Worm (Caenorhabditis elegans): ENCODE results near the gene F02A9.7.

DNA sequence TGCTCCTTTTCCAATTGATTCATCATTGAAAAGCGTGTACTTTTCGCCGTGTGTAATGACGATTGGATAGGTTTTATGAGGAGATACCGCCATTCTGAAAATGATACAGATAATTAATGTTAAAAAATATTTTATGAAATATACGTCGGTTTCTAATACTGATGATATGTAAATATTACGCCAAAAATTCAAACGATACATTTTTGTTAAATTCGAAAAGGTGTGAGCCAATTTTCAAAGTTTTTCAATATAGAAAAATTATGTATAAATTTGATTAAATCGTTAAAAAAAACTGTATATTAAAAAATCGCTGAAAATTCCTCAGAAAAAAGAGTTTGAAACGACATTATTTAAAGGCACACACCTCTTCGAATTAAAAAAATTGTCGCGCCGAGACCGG lies 24.8 kb downstream of the F02A9.7 start, which contains the start of gene ikke-1:
- TF ChIP-seq dao-5 (tag; optimal IDR thresholded peaks at IDR 0.05) = no peak
- TF ChIP-seq him-1 (tag; optimal IDR thresholded peaks at IDR 0.05) = no peak
- no peak for TF ChIP-seq W03F9.2 (tag; optimal IDR thresholded peaks at IDR 0.05)
